Worm (Caenorhabditis elegans) whole organism, L3 larva: ENCODE measurements around the gene puf-9.

Experiments used
- R02D3.7 ChIP-seq: fragments of 150-350 bp; optimal IDR thresholded peaks from 2 replicates; lab custom pipeline; 2014; ENCODE audit warnings: missing biosample characterization, missing genetic modification characterization
- ZK546.5 ChIP-seq: sonication (generic microtip); optimal IDR thresholded peaks from 2 replicates; lab custom pipeline; 2017; ENCODE audit warnings: missing biosample characterization, missing genetic modification characterization
- aly-2 ChIP-seq: fragments of 150-350 bp; optimal IDR thresholded peaks from 2 replicates; lab custom pipeline; 2014; ENCODE audit warnings: missing biosample characterization, missing genetic modification characterization
- ama-1 ChIP-seq: fragments of 150-350 bp; optimal IDR thresholded peaks from 2 replicates; lab custom pipeline; 2018
- ceh-16 ChIP-seq: sonication (generic microtip); optimal IDR thresholded peaks from 2 replicates; lab custom pipeline; 2017; ENCODE audit warnings: missing biosample characterization, missing genetic modification characterization
- ceh-28 ChIP-seq: fragments of 150-350 bp; optimal IDR thresholded peaks from 2 replicates; lab custom pipeline; 2014; ENCODE audit warnings: missing biosample characterization, missing genetic modification reagents, missing genetic modification characterization
- ceh-82 ChIP-seq: fragments of 150-350 bp; optimal IDR thresholded peaks from 2 replicates; lab custom pipeline; 2014; ENCODE audit warnings: missing biosample characterization, missing genetic modification characterization
- daf-12 ChIP-seq: fragments of 150-350 bp; optimal IDR thresholded peaks from 2 replicates; lab custom pipeline; 2014; ENCODE audit warnings: missing biosample characterization, missing genetic modification reagents, missing genetic modification characterization
- egl-27 ChIP-seq: sonication (generic microtip); optimal IDR thresholded peaks from 4 replicates; lab custom pipeline; 2017; ENCODE audit warnings: missing biosample characterization, missing genetic modification reagents, missing genetic modification characterization
- elt-1 ChIP-seq: fragments of 150-350 bp; optimal IDR thresholded peaks from 2 replicates; lab custom pipeline; 2014; ENCODE audit warnings: missing biosample characterization, missing genetic modification characterization
- elt-2 ChIP-seq: sonication (generic microtip); optimal IDR thresholded peaks from 2 replicates; lab custom pipeline; 2016; ENCODE audit warnings: missing genetic modification reagents, mild to moderate bottlenecking, missing genetic modification characterization, missing compliant biosample characterization
- eor-1 ChIP-seq, 2 experiments: fragments of 150-350 bp; optimal IDR thresholded peaks; 2 replicates each; lab custom pipeline; 2014 to 2018; ENCODE audit warnings: missing biosample characterization in 2 of 2, missing genetic modification characterization in 2 of 2
- fkh-10 ChIP-seq: sonication (generic microtip); optimal IDR thresholded peaks from 2 replicates; lab custom pipeline; 2017; ENCODE audit warnings: missing biosample characterization, missing genetic modification reagents, missing genetic modification characterization
- fkh-2 ChIP-seq: fragments of 150-350 bp; optimal IDR thresholded peaks from 2 replicates; lab custom pipeline; 2014; ENCODE audit warnings: missing biosample characterization, missing genetic modification reagents, missing genetic modification characterization
- fos-1 ChIP-seq: fragments of 150-350 bp; optimal IDR thresholded peaks from 2 replicates; lab custom pipeline; 2014; ENCODE audit warnings: missing biosample characterization, missing genetic modification characterization
- mdl-1 ChIP-seq: fragments of 150-350 bp; optimal IDR thresholded peaks from 2 replicates; lab custom pipeline; 2014; ENCODE audit warnings: missing biosample characterization, missing genetic modification characterization
- mml-1 ChIP-seq: fragments of 150-350 bp; sonication (generic microtip); optimal IDR thresholded peaks from 3 replicates; lab custom pipeline; 2014; ENCODE audit warnings: missing biosample characterization, missing genetic modification characterization
- nfya-1 ChIP-seq: sonication (generic microtip); optimal IDR thresholded peaks from 2 replicates; lab custom pipeline; 2017; ENCODE audit warnings: missing genetic modification characterization, mild to moderate bottlenecking, missing compliant biosample characterization, antibody characterized with exemption, moderate library complexity; ENCODE audit not compliant: insufficient read depth
- nhr-11 ChIP-seq: fragments of 150-350 bp; optimal IDR thresholded peaks from 2 replicates; lab custom pipeline; 2014; ENCODE audit warnings: missing biosample characterization, missing genetic modification characterization
- nhr-12 ChIP-seq: fragments of 150-350 bp; optimal IDR thresholded peaks from 2 replicates; lab custom pipeline; 2014; ENCODE audit warnings: missing biosample characterization, missing genetic modification characterization
- nhr-23 ChIP-seq: fragments of 150-350 bp; optimal IDR thresholded peaks from 2 replicates; lab custom pipeline; 2014; ENCODE audit warnings: missing biosample characterization, missing genetic modification reagents, missing genetic modification characterization
- nhr-237 ChIP-seq: fragments of 150-350 bp; optimal IDR thresholded peaks from 2 replicates; lab custom pipeline; 2014; ENCODE audit warnings: missing biosample characterization, missing genetic modification characterization
- nhr-25 ChIP-seq: sonication (generic microtip); optimal IDR thresholded peaks from 2 replicates; lab custom pipeline; 2017; ENCODE audit warnings: missing biosample characterization, missing genetic modification characterization
- nhr-67 ChIP-seq: fragments of 150-350 bp; optimal IDR thresholded peaks from 2 replicates; lab custom pipeline; 2014; ENCODE audit warnings: missing biosample characterization, missing genetic modification characterization
- nhr-76 ChIP-seq: fragments of 150-350 bp; sonication (generic microtip); optimal IDR thresholded peaks from 5 replicates; lab custom pipeline; 2014; ENCODE audit warnings: missing biosample characterization, missing genetic modification characterization
- nhr-77 ChIP-seq: fragments of 150-350 bp; optimal IDR thresholded peaks from 2 replicates; lab custom pipeline; 2014; ENCODE audit warnings: missing biosample characterization, missing genetic modification characterization
- pha-4 ChIP-seq: fragments of 150-350 bp; optimal IDR thresholded peaks from 2 replicates; lab custom pipeline; 2014; ENCODE audit warnings: missing biosample characterization, missing genetic modification reagents, missing genetic modification characterization
- sea-2 ChIP-seq: fragments of 150-350 bp; sonication (generic microtip); optimal IDR thresholded peaks from 4 replicates; lab custom pipeline; 2014; ENCODE audit warnings: missing biosample characterization, missing genetic modification reagents, missing genetic modification characterization
- snpc-4 ChIP-seq: fragments of 150-350 bp; optimal IDR thresholded peaks from 2 replicates; lab custom pipeline; 2014; ENCODE audit warnings: missing biosample characterization, missing genetic modification characterization
- tbx-2 ChIP-seq: sonication (generic microtip); optimal IDR thresholded peaks from 2 replicates; lab custom pipeline; 2016; ENCODE audit warnings: mild to moderate bottlenecking, missing genetic modification characterization, missing compliant biosample characterization
- unc-39 ChIP-seq: sonication (generic microtip); optimal IDR thresholded peaks from 4 replicates; lab custom pipeline; 2017; ENCODE audit warnings: missing biosample characterization, missing genetic modification characterization
- unc-62 ChIP-seq: fragments of 150-350 bp; sonication (generic microtip); optimal IDR thresholded peaks from 4 replicates; lab custom pipeline; 2014; ENCODE audit warnings: missing biosample characterization, missing genetic modification reagents, missing genetic modification characterization

puf-9 gene

DNA sequence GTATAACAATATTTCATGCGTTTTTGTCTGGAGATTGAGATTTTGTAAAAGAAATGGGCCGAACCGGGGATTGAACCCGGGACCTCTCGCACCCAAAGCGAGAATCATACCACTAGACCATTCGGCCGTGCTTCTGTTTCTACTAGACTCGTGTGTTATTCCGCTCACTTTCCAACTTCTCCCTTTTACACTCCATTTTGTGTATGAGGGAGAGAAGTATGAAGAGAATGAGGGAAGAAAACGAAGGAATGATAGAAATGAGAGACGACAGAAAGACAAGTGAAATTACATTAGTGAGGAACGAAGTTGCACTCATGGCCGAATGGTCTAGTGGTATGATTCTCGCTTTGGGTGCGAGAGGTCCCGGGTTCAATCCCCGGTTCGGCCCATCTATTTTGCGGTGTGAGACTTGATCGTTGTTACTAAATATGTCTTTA lies 40.2 kb upstream of the puf-9 start (continued):
- TF ChIP-seq mml-1 (tag; lab: Kevin White, UChicago) (no peak), nhr-237 (no peak), nhr-23 (tag; lab: Kevin White, UChicago) (peak; percentile 59), elt-2 (tag; lab: Kevin White, UChicago) (peak; percentile 57)

- no peak for TF ChIP-seq snpc-4
- TF ChIP-seq tbx-2 (tag; lab: Kevin White, UChicago) = no peak
- TF ChIP-seq nhr-67 (tag; lab: Kevin White, UChicago) = no peak
- TF ChIP-seq ZK546.5 (tag; lab: Kevin White, UChicago) = no peak
- TF ChIP-seq sea-2 = no peak
- TF ChIP-seq pha-4 = no peak
- no peak for TF ChIP-seq egl-27 (tag; lab: Kevin White, UChicago)
- TF ChIP-seq ceh-16 (tag; lab: Kevin White, UChicago) = no peak
- TF ChIP-seq fkh-2 (tag; lab: Kevin White, UChicago) = no peak
- no peak for TF ChIP-seq eor-1 (tag; optimal IDR thresholded peaks at IDR 0.05; lab: Kevin White, UChicago)
- no peak for TF ChIP-seq ceh-82 (tag; lab: Kevin White, UChicago)
- no peak for TF ChIP-seq elt-2 (tag; lab: Kevin White, UChicago)
- no peak for TF ChIP-seq mdl-1
- TF ChIP-seq ama-1 = no peak
- TF ChIP-seq fkh-10 (GFP tag; lab: Kevin White, UChicago) = no peak
- TF ChIP-seq nhr-12 = no peak
- no peak for TF ChIP-seq unc-62 (GFP tag; lab: Kevin White, UChicago)
- no peak for TF ChIP-seq nhr-11 (tag; lab: Kevin White, UChicago)
- no peak for TF ChIP-seq nhr-77
- no peak for TF ChIP-seq unc-39 (tag; lab: Kevin White, UChicago)
Observed at ce11 chrX:5802582-5802981, 38.8 kb upstream of the puf-9 start.

DNA sequence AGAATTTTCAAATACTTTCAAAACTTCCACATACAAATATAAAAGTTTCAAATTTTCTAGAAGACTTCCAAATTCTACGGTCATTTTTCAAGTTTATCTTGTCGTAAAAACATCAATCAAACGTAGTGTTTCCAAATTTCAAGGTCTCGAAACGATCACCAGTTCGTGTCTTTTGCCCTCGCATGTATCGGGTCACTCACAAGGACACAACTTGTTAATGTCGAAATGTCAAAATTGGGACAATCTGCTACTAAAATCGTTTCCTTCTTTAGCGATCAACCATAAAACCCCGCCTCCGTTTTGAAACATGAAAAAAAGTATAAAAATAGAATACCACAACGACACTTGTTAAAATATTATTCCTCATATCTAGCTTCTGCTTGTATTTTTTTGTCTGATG lies 37.9 kb upstream of the puf-9 start:
- TF ChIP-seq nhr-25 (tag; lab: Kevin White, UChicago) = peak; percentile 91
- no peak for TF ChIP-seq nhr-11 (tag; lab: Kevin White, UChicago)
- peak; percentile 24 for TF ChIP-seq nhr-23 (tag; lab: Kevin White, UChicago)
- no peak for TF ChIP-seq ceh-82 (tag; lab: Kevin White, UChicago)
- TF ChIP-seq unc-39 (tag; lab: Kevin White, UChicago) = no peak
- TF ChIP-seq ZK546.5 (tag; lab: Kevin White, UChicago) = no peak
- TF ChIP-seq fkh-2 (tag; lab: Kevin White, UChicago) = no peak
- peak; percentile 46 for TF ChIP-seq unc-62 (GFP tag; lab: Kevin White, UChicago)
- TF ChIP-seq tbx-2 (tag; lab: Kevin White, UChicago) = no peak
- no peak for TF ChIP-seq fos-1
- no peak for TF ChIP-seq nhr-67 (tag; lab: Kevin White, UChicago)

- TF ChIP-seq ceh-28 (tag; lab: Kevin White, UChicago) (no peak), R02D3.7 (tag; lab: Kevin White, UChicago) (no peak), pha-4 (peak; percentile 40), aly-2 (tag; lab: Kevin White, UChicago) (no peak), elt-1 (tag; lab: Kevin White, UChicago) (no peak), nfya-1 (tag; lab: Kevin White, UChicago) (peak; percentile 2), mml-1 (tag; lab: Kevin White, UChicago) (no peak)
Observed at ce11 chrX:5805872-5806472, 35.4 kb upstream of the puf-9 start, which contains the start of gene F13D11.3. Gene F13D11.3 (minus strand): TSS chrX:5805922.

DNA sequence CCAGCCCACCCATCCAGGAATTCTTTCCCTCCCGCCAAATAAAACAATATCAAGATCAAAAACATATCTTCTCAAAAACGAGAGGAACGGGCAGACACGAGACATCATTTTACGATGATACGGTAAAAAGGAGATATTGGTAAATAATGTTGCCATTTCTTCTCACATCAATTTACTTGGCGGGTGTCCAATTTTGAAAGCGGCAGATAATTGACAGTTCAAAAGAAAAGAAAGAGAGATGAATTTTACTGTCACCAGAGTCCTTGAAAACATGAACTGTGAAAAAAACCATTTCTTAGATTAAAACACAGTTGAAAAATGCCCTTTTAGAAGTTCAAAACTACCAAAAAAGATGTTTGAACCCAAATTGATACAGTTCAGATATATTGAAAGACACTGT lies 30.7 kb upstream of the puf-9 start:
- no peak for TF ChIP-seq nhr-23 (tag; lab: Kevin White, UChicago)
- no peak for TF ChIP-seq nhr-12
- TF ChIP-seq R02D3.7 (tag; lab: Kevin White, UChicago) = no peak
- no peak for TF ChIP-seq nhr-76
- TF ChIP-seq ceh-28 (tag; lab: Kevin White, UChicago) = no peak
- peak; percentile 9 for TF ChIP-seq elt-1 (tag; lab: Kevin White, UChicago)
- no peak for TF ChIP-seq mml-1 (tag; lab: Kevin White, UChicago)
- no peak for TF ChIP-seq daf-12 (tag; lab: Kevin White, UChicago)
- TF ChIP-seq unc-39 (tag; lab: Kevin White, UChicago) = no peak
- TF ChIP-seq tbx-2 (tag; lab: Kevin White, UChicago) = no peak
- peak; percentile 17 for TF ChIP-seq mdl-1
- peak; percentile 85 for TF ChIP-seq nhr-25 (tag; lab: Kevin White, UChicago)
